Worm (Caenorhabditis elegans) whole organism, L4 larva: ENCODE measurements around the gene C01G12.5.

ENCODE experiments used
- F10B5.3 ChIP-seq: sonication (generic microtip); optimal IDR thresholded peaks from 2 replicates; lab custom pipeline; 2016; ENCODE audit warnings: mild to moderate bottlenecking, missing genetic modification characterization, missing compliant biosample characterization
- F44E2.7 ChIP-seq: fragments of 200-800 bp; sonication (Bioruptor generic); IDR thresholded peaks from 2 replicates; pipeline ENCODE4 v2.1.2; 2022; ENCODE audit warnings: missing genetic modification characterization, missing compliant biosample characterization
- Y105C5A.15 ChIP-seq: fragments of 200-800 bp; sonication (Bioruptor generic); IDR thresholded peaks from 2 replicates; pipeline ENCODE4 v1.3.6; 2022; ENCODE audit warnings: missing genetic modification characterization, missing compliant biosample characterization
- Y48G9A.11 ChIP-seq: fragments of 200-800 bp; sonication (Bioruptor generic); IDR thresholded peaks from 2 replicates; pipeline ENCODE4 v1.3.6; 2022; ENCODE audit warnings: missing genetic modification reagents, missing genetic modification characterization, missing compliant biosample characterization
- ZK546.5 ChIP-seq, 2 experiments: sonication (generic microtip); optimal IDR thresholded peaks; 2 replicates each; lab custom pipeline; 2017; ENCODE audit warnings: missing biosample characterization in 2 of 2, missing genetic modification characterization in 2 of 2
- aha-1 ChIP-seq: fragments of 150-350 bp; peaks from one replicate; lab custom pipeline; 2014; ENCODE audit warnings: missing biosample characterization, missing genetic modification characterization
- aly-2 ChIP-seq: sonication (generic microtip); optimal IDR thresholded peaks from 2 replicates; lab custom pipeline; 2018; ENCODE audit warnings: missing biosample characterization, missing genetic modification characterization
- attf-4 ChIP-seq: sonication (generic microtip); optimal IDR thresholded peaks from 3 replicates; lab custom pipeline; 2017; ENCODE audit warnings: missing biosample characterization, missing genetic modification characterization
- ceh-28 ChIP-seq: fragments of 150-350 bp; optimal IDR thresholded peaks from 2 replicates; lab custom pipeline; 2014; ENCODE audit warnings: missing biosample characterization, missing genetic modification reagents, missing genetic modification characterization
- ceh-44 ChIP-seq: fragments of 200-800 bp; sonication (Bioruptor generic); IDR thresholded peaks from 2 replicates; pipeline ENCODE4 v1.3.6; 2022; ENCODE audit warnings: missing genetic modification reagents, missing genetic modification characterization, missing compliant biosample characterization
- ces-1 ChIP-seq: fragments of 150-350 bp; sonication (generic microtip); optimal IDR thresholded peaks from 4 replicates; lab custom pipeline; 2014; ENCODE audit warnings: missing biosample characterization, missing genetic modification reagents, missing genetic modification characterization
- daf-12 ChIP-seq: fragments of 150-350 bp; optimal IDR thresholded peaks from 2 replicates; lab custom pipeline; 2014; ENCODE audit warnings: missing biosample characterization, missing genetic modification reagents, missing genetic modification characterization
- daf-16 ChIP-seq, 3 experiments: sonication (generic microtip); optimal IDR thresholded peaks; 2 replicates each; lab custom pipeline; 2016 to 2017; ENCODE audit warnings: missing genetic modification characterization in 3 of 3, missing genetic modification reagents in 3 of 3, mild to moderate bottlenecking in 2 of 3, missing compliant biosample characterization in 2 of 3, missing biosample characterization in 1 of 3, moderate library complexity in 1 of 3
- daf-19 ChIP-seq: fragments of 200-800 bp; sonication (Bioruptor generic); conservative IDR thresholded peaks from 2 replicates; pipeline ENCODE4 v1.3.6; 2022; ENCODE audit warnings: missing genetic modification characterization, missing compliant biosample characterization
- dmd-6 ChIP-seq: fragments of 200-800 bp; sonication (Bioruptor generic); IDR thresholded peaks from 2 replicates; pipeline ENCODE4 v1.3.6; 2022; ENCODE audit warnings: missing genetic modification reagents, missing genetic modification characterization, missing compliant biosample characterization
- dmd-8 ChIP-seq: fragments of 200-800 bp; sonication (Bioruptor generic); IDR thresholded peaks from 2 replicates; pipeline ENCODE4 v1.3.6; 2022; ENCODE audit warnings: missing genetic modification characterization, missing compliant biosample characterization
- dpl-1 ChIP-seq: fragments of 150-350 bp; optimal IDR thresholded peaks from 2 replicates; lab custom pipeline; 2014; ENCODE audit warnings: missing biosample characterization, missing genetic modification reagents, missing genetic modification characterization
- egl-27 ChIP-seq: sonication (generic microtip); optimal IDR thresholded peaks from 3 replicates; lab custom pipeline; 2017; ENCODE audit warnings: missing biosample characterization, missing genetic modification reagents, missing genetic modification characterization
- gei-8 ChIP-seq: fragments of 200-800 bp; sonication (Bioruptor generic); optimal IDR thresholded peaks from 2 replicates; lab custom pipeline; 2018; ENCODE audit warnings: mild to moderate bottlenecking, missing genetic modification characterization, missing compliant biosample characterization
- hif-1 ChIP-seq, 2 experiments: sonication (generic microtip); optimal IDR thresholded peaks; 2 replicates each; lab custom pipeline; 2016 to 2017; ENCODE audit warnings: missing compliant biosample characterization in 2 of 2, missing genetic modification characterization in 2 of 2, missing genetic modification reagents in 2 of 2, missing genotype in 2 of 2, mild to moderate bottlenecking in 1 of 2
- hlh-30 ChIP-seq: sonication (generic microtip); optimal IDR thresholded peaks from 2 replicates; lab custom pipeline; 2017; ENCODE audit warnings: antibody characterized with exemption, mild to moderate bottlenecking, missing genetic modification characterization, missing compliant biosample characterization; ENCODE audit not compliant: insufficient read depth
- jun-1 ChIP-seq: fragments of 150-350 bp; optimal IDR thresholded peaks from 2 replicates; lab custom pipeline; 2014; ENCODE audit warnings: missing biosample characterization, missing genetic modification reagents, missing genetic modification characterization
- lim-7 ChIP-seq: fragments of 200-800 bp; sonication (Bioruptor generic); IDR thresholded peaks from 2 replicates; pipeline ENCODE4 v1.3.6; 2022; ENCODE audit warnings: missing genetic modification characterization, missing compliant biosample characterization
- lin-1 ChIP-seq: fragments of 200-800 bp; sonication (Bioruptor generic); IDR thresholded peaks from 2 replicates; pipeline ENCODE4 v1.3.6; 2022; ENCODE audit warnings: missing genetic modification reagents, missing genetic modification characterization, missing compliant biosample characterization
- lin-29 ChIP-seq: fragments of 200-800 bp; sonication (Bioruptor generic); IDR thresholded peaks from 2 replicates; pipeline ENCODE4 v1.3.6; 2022; ENCODE audit warnings: missing genetic modification reagents, missing genetic modification characterization, missing compliant biosample characterization
- lin-38 ChIP-seq: fragments of 200-800 bp; sonication (Bioruptor generic); IDR thresholded peaks from 2 replicates; pipeline ENCODE4 v1.3.6; 2022; ENCODE audit warnings: missing genetic modification reagents, missing genetic modification characterization, missing compliant biosample characterization
- lin-39 ChIP-seq: fragments of 150-350 bp; optimal IDR thresholded peaks from 2 replicates; lab custom pipeline; 2014; ENCODE audit warnings: missing biosample characterization, missing genetic modification reagents, missing genetic modification characterization
- madf-9 ChIP-seq: fragments of 200-800 bp; sonication (Bioruptor generic); conservative IDR thresholded peaks from 2 replicates; pipeline ENCODE4 v1.3.6; 2022; ENCODE audit warnings: missing genetic modification reagents, missing genetic modification characterization, missing compliant biosample characterization
- mdt-29 ChIP-seq: fragments of 200-800 bp; sonication (Bioruptor generic); IDR thresholded peaks from 2 replicates; pipeline ENCODE4 v1.3.6; 2022; ENCODE audit warnings: missing genetic modification reagents, missing genetic modification characterization, missing compliant biosample characterization
- mes-2 ChIP-seq: sonication (generic microtip); optimal IDR thresholded peaks from 2 replicates; lab custom pipeline; 2016; ENCODE audit warnings: missing genotype, mild to moderate bottlenecking, missing genetic modification characterization, missing compliant biosample characterization; ENCODE audit not compliant: poor library complexity, severe bottlenecking
- mxl-2 ChIP-seq: fragments of 200-800 bp; sonication (Bioruptor generic); conservative IDR thresholded peaks from 2 replicates; pipeline ENCODE4 v1.3.6; 2022; ENCODE audit warnings: missing genetic modification reagents, missing genetic modification characterization, missing compliant biosample characterization
- nhr-10 ChIP-seq: fragments of 150-350 bp; optimal IDR thresholded peaks from 2 replicates; lab custom pipeline; 2014; ENCODE audit warnings: missing biosample characterization, missing genetic modification characterization
- nhr-102 ChIP-seq: sonication (generic microtip); optimal IDR thresholded peaks from 2 replicates; lab custom pipeline; 2016; ENCODE audit warnings: mild to moderate bottlenecking, missing genetic modification characterization, moderate library complexity, missing compliant biosample characterization
- nhr-11 ChIP-seq: fragments of 150-350 bp; optimal IDR thresholded peaks from 2 replicates; lab custom pipeline; 2014; ENCODE audit warnings: missing biosample characterization, missing genetic modification characterization
- nhr-28 ChIP-seq: fragments of 150-350 bp; optimal IDR thresholded peaks from 2 replicates; lab custom pipeline; 2014; ENCODE audit warnings: missing biosample characterization, missing genetic modification characterization
- nhr-41 ChIP-seq: fragments of 200-800 bp; sonication (Bioruptor generic); IDR thresholded peaks from 2 replicates; pipeline ENCODE4 v1.3.6; 2022; ENCODE audit warnings: missing genetic modification reagents, missing genetic modification characterization, missing compliant biosample characterization
- nhr-48 ChIP-seq: sonication (generic microtip); optimal IDR thresholded peaks from 2 replicates; lab custom pipeline; 2016; ENCODE audit warnings: mild to moderate bottlenecking, missing genetic modification characterization, missing compliant biosample characterization
- nhr-6 ChIP-seq: fragments of 150-350 bp; optimal IDR thresholded peaks from 2 replicates; lab custom pipeline; 2014; ENCODE audit warnings: missing biosample characterization, missing genetic modification characterization
- nhr-77 ChIP-seq: fragments of 150-350 bp; optimal IDR thresholded peaks from 2 replicates; lab custom pipeline; 2014; ENCODE audit warnings: missing biosample characterization, missing genetic modification characterization
- php-3 ChIP-seq: fragments of 200-800 bp; sonication (Bioruptor generic); IDR thresholded peaks from 2 replicates; pipeline ENCODE4 v1.3.6; 2022; ENCODE audit warnings: missing genetic modification reagents, missing genetic modification characterization, missing compliant biosample characterization
- pqm-1 ChIP-seq: sonication (generic microtip); optimal IDR thresholded peaks from 2 replicates; lab custom pipeline; 2017; ENCODE audit warnings: missing biosample characterization, missing genetic modification characterization
- rbr-2 ChIP-seq: sonication (generic microtip); optimal IDR thresholded peaks from 2 replicates; lab custom pipeline; 2016; ENCODE audit warnings: missing genotype, missing genetic modification characterization, missing compliant biosample characterization
- saeg-2 ChIP-seq: fragments of 200-800 bp; sonication (Bioruptor generic); IDR thresholded peaks from 2 replicates; pipeline ENCODE4 v1.3.6; 2022; ENCODE audit warnings: missing genetic modification reagents, missing genetic modification characterization, missing compliant biosample characterization
- snpc-4 ChIP-seq: fragments of 150-350 bp; optimal IDR thresholded peaks from 2 replicates; lab custom pipeline; 2014; ENCODE audit warnings: missing biosample characterization, missing genetic modification characterization
- tra-1 ChIP-seq: fragments of 200-800 bp; sonication (Bioruptor generic); IDR thresholded peaks from 2 replicates; pipeline ENCODE4 v1.3.6; 2022; ENCODE audit warnings: missing genetic modification reagents, missing genetic modification characterization, missing compliant biosample characterization
- zip-11 ChIP-seq: fragments of 200-800 bp; sonication (Bioruptor generic); IDR thresholded peaks from 2 replicates; pipeline ENCODE4 v1.3.6; 2022; ENCODE audit warnings: missing genetic modification characterization, missing compliant biosample characterization
- zip-2 ChIP-seq: fragments of 150-350 bp; optimal IDR thresholded peaks from 2 replicates; lab custom pipeline; 2014; ENCODE audit warnings: missing biosample characterization, missing genetic modification characterization

The C01G12.5 gene

ce11 chrII:14598367-14598766 is 11.1 kb upstream of the C01G12.5 start (continued):
- TF ChIP-seq nhr-77 (tag; lab: Kevin White, UChicago): peak; percentile 95
- TF ChIP-seq pqm-1 (tag; lab: Kevin White, UChicago): peak; percentile 45
- TF ChIP-seq ces-1: no peak
- TF ChIP-seq tra-1: 0 out of 2 replicates have a peak, but pooled peaks have one; percentile 29
- TF ChIP-seq ceh-44 (GFP tag; lab: Robert Waterston, UW): no peak
- no peak for TF ChIP-seq egl-27 (tag; lab: Kevin White, UChicago)
- no peak for TF ChIP-seq lin-39
- no peak for TF ChIP-seq zip-2 (tag; lab: Kevin White, UChicago)
- no peak for TF ChIP-seq saeg-2
- TF ChIP-seq nhr-28 (tag; lab: Kevin White, UChicago): peak; percentile 81
- TF ChIP-seq Y48G9A.11: no peak
- TF ChIP-seq mxl-2 (GFP tag; lab: Robert Waterston, UW): peak; percentile 62; the same call in 1 of the 2 replicates
- no peak for TF ChIP-seq lin-29 (GFP tag; lab: Robert Waterston, UW)
- TF ChIP-seq jun-1 (tag; lab: Kevin White, UChicago): no peak
- no peak for TF ChIP-seq aly-2
- peak; percentile 58; the same call in 1 of the 2 replicates for TF ChIP-seq lin-1 (GFP tag; lab: Robert Waterston, UW)
- peak; percentile 95 for TF ChIP-seq aha-1 (tag; lab: Kevin White, UChicago)
- peak; percentile 21 for TF ChIP-seq dpl-1 (GFP tag; lab: Kevin White, UChicago)
- no peak for TF ChIP-seq lin-38 (GFP tag; lab: Robert Waterston, UW)
- no peak for TF ChIP-seq F44E2.7 (GFP tag; lab: Robert Waterston, UW)
- TF ChIP-seq zip-11 (GFP tag; lab: Robert Waterston, UW): no peak
- peak; percentile 36 to 76 for TF ChIP-seq hif-1 (tag; optimal IDR thresholded peaks at IDR 0.05; lab: Kevin White, UChicago)
- TF ChIP-seq attf-4 (tag; lab: Kevin White, UChicago): no peak
- no peak for TF ChIP-seq nhr-41
- no peak for TF ChIP-seq dmd-8
- no peak for TF ChIP-seq gei-8 (GFP tag; lab: Kevin White, UChicago)
- TF ChIP-seq daf-16 (GFP tag; optimal IDR thresholded peaks at IDR 0.05; lab: Kevin White, UChicago): peak; percentile 13 to 74
- peak; percentile 90 for TF ChIP-seq daf-16 (tag; optimal IDR thresholded peaks at IDR 0.05; lab: Kevin White, UChicago)
- TF ChIP-seq F10B5.3 (tag; lab: Kevin White, UChicago): no peak
- TF ChIP-seq mdt-29 (GFP tag; lab: Robert Waterston, UW): peak; percentile 92
- TF ChIP-seq dmd-6 (GFP tag; lab: Robert Waterston, UW): peak; percentile 77
- peak; percentile 51 for TF ChIP-seq php-3 (GFP tag; lab: Robert Waterston, UW)
- no peak for TF ChIP-seq daf-12 (tag; lab: Kevin White, UChicago)
- TF ChIP-seq hlh-30 (tag; lab: Kevin White, UChicago): peak; percentile 97
- peak; percentile 92 for TF ChIP-seq nhr-11 (tag; lab: Kevin White, UChicago)
- TF ChIP-seq nhr-6 (tag; lab: Kevin White, UChicago): peak; percentile 41
- TF ChIP-seq madf-9 (GFP tag; lab: Robert Waterston, UW): no peak
- peak; percentile 56 for TF ChIP-seq mes-2 (tag; lab: Kevin White, UChicago)
- TF ChIP-seq rbr-2 (tag; lab: Kevin White, UChicago): no peak
- no peak for TF ChIP-seq snpc-4 (tag; lab: Kevin White, UChicago)
- no peak for TF ChIP-seq ceh-28 (tag; lab: Kevin White, UChicago)
- no peak for TF ChIP-seq Y105C5A.15 (GFP tag; lab: Robert Waterston, UW)
- TF ChIP-seq daf-19 (GFP tag; lab: Robert Waterston, UW): no peak
- peak; percentile 67 for TF ChIP-seq nhr-10 (tag; lab: Kevin White, UChicago)
- peak; percentile 48 for TF ChIP-seq nhr-102 (tag; lab: Kevin White, UChicago)
- no peak for TF ChIP-seq lim-7 (GFP tag; lab: Robert Waterston, UW)
- TF ChIP-seq nhr-48 (tag; lab: Kevin White, UChicago): peak; percentile 68
- TF ChIP-seq ZK546.5 (tag; optimal IDR thresholded peaks at IDR 0.05; lab: Kevin White, UChicago): no peak
